Worm (Caenorhabditis elegans) whole organism, L3 larva: ENCODE results near the gene F55G11.6.
A peak's percentile ranks its signal among the peaks of the same experiment; 100 is the strongest.

ENCODE experiments used
- elt-1 ChIP-seq: fragments of 150-350 bp; optimal IDR thresholded peaks from 2 replicates; lab custom pipeline; 2014; ENCODE audit warnings: missing biosample characterization, missing genetic modification characterization
- elt-3 ChIP-seq, 3 experiments: fragments of 150-350 bp in 1 of 3; sonication (generic microtip) in 2 of 3; optimal IDR thresholded peaks; 2 replicates in 2 of 3; 4 replicates in 1 of 3; lab custom pipeline; 2014 to 2017; ENCODE audit warnings: missing biosample characterization in 3 of 3, missing genetic modification characterization in 3 of 3
- fkh-10 ChIP-seq: sonication (generic microtip); optimal IDR thresholded peaks from 2 replicates; lab custom pipeline; 2017; ENCODE audit warnings: missing biosample characterization, missing genetic modification reagents, missing genetic modification characterization
- fkh-2 ChIP-seq: fragments of 150-350 bp; optimal IDR thresholded peaks from 2 replicates; lab custom pipeline; 2014; ENCODE audit warnings: missing biosample characterization, missing genetic modification reagents, missing genetic modification characterization
- pha-4 ChIP-seq: fragments of 150-350 bp; optimal IDR thresholded peaks from 2 replicates; lab custom pipeline; 2014; ENCODE audit warnings: missing biosample characterization, missing genetic modification reagents, missing genetic modification characterization
- pqm-1 ChIP-seq: fragments of 150-350 bp; optimal IDR thresholded peaks from 2 replicates; lab custom pipeline; 2017; ENCODE audit warnings: missing biosample characterization, missing genetic modification characterization, inconsistent platforms
- skn-1 ChIP-seq: fragments of 150-350 bp; optimal IDR thresholded peaks from 2 replicates; lab custom pipeline; 2014; ENCODE audit warnings: missing biosample characterization, missing genetic modification characterization
- tbx-2 ChIP-seq: sonication (generic microtip); optimal IDR thresholded peaks from 2 replicates; lab custom pipeline; 2016; ENCODE audit warnings: mild to moderate bottlenecking, missing genetic modification characterization, missing compliant biosample characterization
- unc-62 ChIP-seq: fragments of 150-350 bp; sonication (generic microtip); optimal IDR thresholded peaks from 4 replicates; lab custom pipeline; 2014; ENCODE audit warnings: missing biosample characterization, missing genetic modification reagents, missing genetic modification characterization

ce11 chrIV:12985961-12986360, 28.1 kb downstream of the F55G11.6 start, which contains the start of gene K10D11.3:
- no peak for TF ChIP-seq tbx-2
- TF ChIP-seq elt-1 = no peak
- TF ChIP-seq skn-1 (tag; lab: Kevin White, UChicago) = no peak
- TF ChIP-seq fkh-2 (tag; lab: Kevin White, UChicago) = no peak
- no peak for TF ChIP-seq fkh-10 (GFP tag; lab: Kevin White, UChicago)
- TF ChIP-seq pha-4 (tag; lab: Kevin White, UChicago) = no peak
- TF ChIP-seq elt-3 (tag; optimal IDR thresholded peaks at IDR 0.05; lab: Kevin White, UChicago) = no peak
- no peak for TF ChIP-seq unc-62
- TF ChIP-seq pqm-1 (tag; lab: Kevin White, UChicago) = peak; percentile 37
